Fruit fly (Drosophila melanogaster) whole organism, embryonic: Measurements from ENCODE around the gene His3.3A.

ENCODE experiments used
- Ada2b ChIP-seq: fragments of 200-800 bp; sonication (Bioruptor generic); IDR thresholded peaks from 2 replicates; pipeline ENCODE4 v1.3.6; 2022; ENCODE audit warnings: missing biosample characterization, missing genetic modification characterization
- Atf6 ChIP-seq: fragments of 200-800 bp; sonication (Bioruptor generic); IDR thresholded peaks from 2 replicates; pipeline ENCODE4 v1.3.6; 2022; ENCODE audit warnings: missing biosample characterization, missing genetic modification characterization
- CG10654 ChIP-seq: fragments of 200-800 bp; sonication (Bioruptor generic); optimal IDR thresholded peaks from 2 replicates; lab custom pipeline; 2016; ENCODE audit warnings: missing biosample characterization, missing genetic modification characterization
- CG11247 ChIP-seq: fragments of 200-800 bp; sonication (Bioruptor generic); IDR thresholded peaks from 2 replicates; pipeline ENCODE4 v1.3.6; 2022; ENCODE audit warnings: missing biosample characterization, missing genetic modification characterization
- CG12299 ChIP-seq: fragments of 200-800 bp; sonication (Bioruptor generic); optimal IDR thresholded peaks from 2 replicates; lab custom pipeline; 2018; ENCODE audit warnings: missing biosample characterization, mild to moderate bottlenecking, missing genetic modification characterization
- CG1233 ChIP-seq: fragments of 200-800 bp; sonication (Bioruptor generic); optimal IDR thresholded peaks from 4 replicates; lab custom pipeline; 2018; ENCODE audit warnings: missing biosample characterization, mild to moderate bottlenecking, missing genetic modification characterization
- CG13296 ChIP-seq: fragments of 200-800 bp; sonication (Bioruptor generic); optimal IDR thresholded peaks from 3 replicates; lab custom pipeline; 2018; ENCODE audit warnings: missing biosample characterization, mild to moderate bottlenecking, missing genetic modification characterization
- CG15514 ChIP-seq: fragments of 200-800 bp; sonication (Bioruptor generic); optimal IDR thresholded peaks from 3 replicates; lab custom pipeline; 2017; ENCODE audit warnings: missing biosample characterization, missing genetic modification characterization, mild to moderate bottlenecking, moderate library complexity, missing genetic modification reagents
- CG18764 ChIP-seq: fragments of 200-800 bp; sonication (Bioruptor generic); optimal IDR thresholded peaks from 3 replicates; lab custom pipeline; 2016; ENCODE audit warnings: missing biosample characterization, missing genetic modification characterization
- CG34422 ChIP-seq: fragments of 200-800 bp; sonication (Bioruptor generic); IDR thresholded peaks from 3 replicates; pipeline ENCODE4 v1.3.6; 2022; ENCODE audit warnings: missing biosample characterization, missing genetic modification characterization
- CG4404 ChIP-seq: fragments of 200-800 bp; sonication (Bioruptor generic); IDR thresholded peaks from 2 replicates; pipeline ENCODE4 v1.3.6; 2022; ENCODE audit warnings: missing biosample characterization, missing genetic modification characterization
- CG6765 ChIP-seq: fragments of 200-800 bp; sonication (Bioruptor generic); optimal IDR thresholded peaks from 3 replicates; lab custom pipeline; 2017; ENCODE audit warnings: missing biosample characterization, mild to moderate bottlenecking, missing genetic modification characterization
- CG6813 ChIP-seq: fragments of 200-800 bp; sonication (Bioruptor generic); optimal IDR thresholded peaks from 2 replicates; lab custom pipeline; 2017; ENCODE audit warnings: missing biosample characterization, missing genetic modification characterization, mild to moderate bottlenecking, moderate library complexity, missing genetic modification reagents
- CG8089 ChIP-seq: fragments of 200-800 bp; sonication (Bioruptor generic); optimal IDR thresholded peaks from 3 replicates; lab custom pipeline; 2016; ENCODE audit warnings: missing biosample characterization, missing genetic modification characterization
- CG8290 ChIP-seq, 3 experiments: fragments of 200-800 bp; sonication (Bioruptor generic); optimal IDR thresholded peaks; 2 replicates each; lab custom pipeline; 2016 to 2019; ENCODE audit warnings: missing biosample characterization in 3 of 3, missing genetic modification characterization in 3 of 3, mild to moderate bottlenecking in 2 of 3, moderate library complexity in 1 of 3
- CHES-1-like ChIP-seq: fragments of 200-800 bp; sonication (Bioruptor generic); optimal IDR thresholded peaks from 2 replicates; lab custom pipeline; 2016; ENCODE audit warnings: missing biosample characterization, missing genetic modification characterization
- D ChIP-seq, 2 experiments: fragments of 200-800 bp in 1 of 2; fragments of >200 bp in 1 of 2; sonication (Bioruptor generic) in 1 of 2; optimal IDR thresholded peaks; 2 replicates in 1 of 2; 3 replicates in 1 of 2; lab custom pipeline; 2017; ENCODE audit warnings: mild to moderate bottlenecking in 1 of 2, missing biosample characterization in 1 of 2, missing genetic modification characterization in 1 of 2, missing genetic modification reagents in 1 of 2
- Deaf1 ChIP-seq: fragments of 200-800 bp; optimal IDR thresholded peaks from 3 replicates; lab custom pipeline; 2019; ENCODE audit warnings: missing biosample characterization, mild to moderate bottlenecking, missing genetic modification characterization, moderate library complexity
- Doc2 ChIP-seq: fragments of 200-800 bp; sonication (Bioruptor generic); IDR thresholded peaks from 2 replicates; pipeline ENCODE4 v1.3.6; 2022; ENCODE audit warnings: missing biosample characterization, missing genetic modification characterization
- Ets65A ChIP-seq: fragments of 200-800 bp; sonication (Bioruptor generic); peaks from one replicate; lab custom pipeline; 2016; ENCODE audit warnings: missing biosample characterization, missing genetic modification characterization
- Gsc ChIP-seq: fragments of 200-800 bp; sonication (Bioruptor generic); IDR thresholded peaks from 2 replicates; pipeline ENCODE4 v1.3.6; 2022; ENCODE audit warnings: missing biosample characterization, missing genetic modification characterization
- MBD-R2 ChIP-seq: fragments of 200-800 bp; sonication (Bioruptor generic); IDR thresholded peaks from 2 replicates; pipeline ENCODE4 v1.3.6; 2022; ENCODE audit warnings: missing biosample characterization, missing genetic modification characterization
- Oaz ChIP-seq: fragments of 200-800 bp; sonication (Bioruptor generic); IDR thresholded peaks from 2 replicates; pipeline ENCODE4 v1.3.6; 2022; ENCODE audit warnings: missing biosample characterization, missing genetic modification characterization
- Ptx1 ChIP-seq: fragments of 200-800 bp; sonication (Bioruptor generic); IDR thresholded peaks from 2 replicates; pipeline ENCODE4 v1.3.6; 2022; ENCODE audit warnings: missing biosample characterization, missing genetic modification characterization
- Sry-β ChIP-seq: fragments of 200-800 bp; sonication (Bioruptor generic); optimal IDR thresholded peaks from 2 replicates; lab custom pipeline; 2018; ENCODE audit warnings: missing biosample characterization, mild to moderate bottlenecking, missing genetic modification characterization, moderate library complexity
- abd-A ChIP-seq: fragments of 200-800 bp; sonication (Bioruptor generic); optimal IDR thresholded peaks from 3 replicates; lab custom pipeline; 2019; ENCODE audit warnings: missing biosample characterization, mild to moderate bottlenecking, missing genetic modification characterization, moderate library complexity
- br ChIP-seq: fragments of >200 bp; optimal IDR thresholded peaks from 2 replicates; lab custom pipeline; 2017
- crc ChIP-seq: fragments of 200-800 bp; sonication (Bioruptor generic); optimal IDR thresholded peaks from 2 replicates; lab custom pipeline; 2016; ENCODE audit warnings: missing biosample characterization, missing genetic modification characterization
- crp ChIP-seq, 2 experiments: fragments of 200-800 bp; sonication (Bioruptor generic); optimal IDR thresholded peaks; 2 replicates in 1 of 2; 3 replicates in 1 of 2; lab custom pipeline; 2017; ENCODE audit warnings: missing biosample characterization in 2 of 2, missing genetic modification characterization in 2 of 2, mild to moderate bottlenecking in 1 of 2, moderate library complexity in 1 of 2
- gcm2 ChIP-seq: fragments of 200-800 bp; sonication (Bioruptor generic); optimal IDR thresholded peaks from 2 replicates; lab custom pipeline; 2016; ENCODE audit warnings: missing biosample characterization, missing genetic modification characterization
- hbn ChIP-seq: fragments of 200-800 bp; sonication (Bioruptor generic); IDR thresholded peaks from 2 replicates; pipeline ENCODE4 v1.3.6; 2022; ENCODE audit warnings: missing biosample characterization, missing genetic modification characterization; ENCODE audit not compliant: partially characterized antibody
- kni ChIP-seq: fragments of 200-800 bp; sonication (Bioruptor generic); optimal IDR thresholded peaks from 3 replicates; lab custom pipeline; 2017; ENCODE audit warnings: mild to moderate bottlenecking, missing biosample characterization, missing genetic modification reagents, missing genetic modification characterization
- maf-S ChIP-seq: fragments of 200-800 bp; sonication (Bioruptor generic); optimal IDR thresholded peaks from 2 replicates; lab custom pipeline; 2016; ENCODE audit warnings: missing biosample characterization, missing genetic modification characterization
- mirr ChIP-seq: fragments of 200-800 bp; sonication (Bioruptor generic); optimal IDR thresholded peaks from 3 replicates; lab custom pipeline; 2018; ENCODE audit warnings: missing biosample characterization, mild to moderate bottlenecking, missing genetic modification characterization
- nom ChIP-seq: fragments of 200-800 bp; sonication (Bioruptor generic); optimal IDR thresholded peaks from 2 replicates; lab custom pipeline; 2017; ENCODE audit warnings: missing biosample characterization, missing genetic modification characterization, mild to moderate bottlenecking, moderate library complexity, missing genetic modification reagents
- onecut ChIP-seq: fragments of 200-800 bp; sonication (Bioruptor generic); IDR thresholded peaks from 2 replicates; pipeline ENCODE4 v1.3.6; 2022; ENCODE audit warnings: missing biosample characterization, missing genetic modification characterization
- org-1 ChIP-seq: fragments of 200-800 bp; sonication (Bioruptor generic); optimal IDR thresholded peaks from 2 replicates; lab custom pipeline; 2017; ENCODE audit warnings: missing biosample characterization, missing genetic modification characterization
- pb ChIP-seq: fragments of 200-800 bp; sonication (Bioruptor generic); optimal IDR thresholded peaks from 3 replicates; lab custom pipeline; 2016; ENCODE audit warnings: missing biosample characterization, missing genetic modification characterization
- peb ChIP-seq: fragments of 200-800 bp; sonication (Bioruptor generic); IDR thresholded peaks from 2 replicates; pipeline ENCODE4 v1.3.6; 2022; ENCODE audit warnings: missing biosample characterization, missing genetic modification characterization
- pfk ChIP-seq: fragments of 200-800 bp; sonication (Bioruptor generic); optimal IDR thresholded peaks from 2 replicates; lab custom pipeline; 2018; ENCODE audit warnings: missing biosample characterization, mild to moderate bottlenecking, missing genetic modification characterization, moderate library complexity
- psq ChIP-seq: fragments of 200-800 bp; sonication (Bioruptor generic); optimal IDR thresholded peaks from 2 replicates; lab custom pipeline; 2017; ENCODE audit warnings: missing biosample characterization, missing genetic modification characterization
- pzg ChIP-seq: fragments of 200-800 bp; sonication (Bioruptor generic); optimal IDR thresholded peaks from 3 replicates; lab custom pipeline; 2018; ENCODE audit warnings: missing biosample characterization, mild to moderate bottlenecking, missing genetic modification characterization, moderate library complexity
- ranshi ChIP-seq: fragments of 200-800 bp; sonication (Bioruptor generic); IDR thresholded peaks from 2 replicates; pipeline ENCODE4 v1.3.6; 2022; ENCODE audit warnings: missing biosample characterization, missing genetic modification characterization
- schlank ChIP-seq: fragments of 200-800 bp; sonication (Bioruptor generic); optimal IDR thresholded peaks from 2 replicates; lab custom pipeline; 2018; ENCODE audit warnings: missing biosample characterization, mild to moderate bottlenecking, missing genetic modification characterization
- scrt ChIP-seq: fragments of 200-800 bp; sonication (Bioruptor generic); optimal IDR thresholded peaks from 2 replicates; lab custom pipeline; 2018; ENCODE audit warnings: missing biosample characterization, mild to moderate bottlenecking, missing genetic modification characterization, moderate library complexity
- seq ChIP-seq: fragments of 200-800 bp; sonication (Bioruptor generic); IDR thresholded peaks from 2 replicates; pipeline ENCODE4 v1.3.6; 2022; ENCODE audit warnings: missing biosample characterization, missing genetic modification characterization
- sqz ChIP-seq: fragments of 200-800 bp; sonication (Bioruptor generic); optimal IDR thresholded peaks from 3 replicates; lab custom pipeline; 2018; ENCODE audit warnings: missing biosample characterization, mild to moderate bottlenecking, missing genetic modification characterization
- sug ChIP-seq: fragments of 200-800 bp; optimal IDR thresholded peaks from 2 replicates; lab custom pipeline; 2019; ENCODE audit warnings: missing biosample characterization, mild to moderate bottlenecking, missing genetic modification characterization, moderate library complexity
- vfl ChIP-seq: fragments of 200-800 bp; sonication (Bioruptor generic); optimal IDR thresholded peaks from 2 replicates; lab custom pipeline; 2016; ENCODE audit warnings: missing biosample characterization, missing genetic modification characterization
- wek ChIP-seq: fragments of 200-800 bp; sonication (Bioruptor generic); optimal IDR thresholded peaks from 3 replicates; lab custom pipeline; 2018; ENCODE audit warnings: missing biosample characterization, mild to moderate bottlenecking, missing genetic modification characterization, moderate library complexity

His3.3A gene

dm6 chr2L:5063936-5064335, 9.1 kb downstream of the His3.3A start (continued):
- peak; percentile 52 for TF ChIP-seq psq
- TF ChIP-seq pfk (GFP tag; lab: Kevin White, UChicago): peak; percentile 97
- TF ChIP-seq nom (GFP tag; lab: Kevin White, UChicago): no peak
- peak; percentile 36 for TF ChIP-seq CG15514 (GFP tag; lab: Kevin White, UChicago)
- TF ChIP-seq kni: peak; percentile 37
- TF ChIP-seq ranshi: 0 out of 2 replicates have a peak, but pooled peaks have one; percentile 12
- TF ChIP-seq sqz (GFP tag; lab: Kevin White, UChicago): peak; percentile 55
- TF ChIP-seq CG12299 (tag; lab: Kevin White, UChicago): no peak
- TF ChIP-seq sug (tag; lab: Kevin White, UChicago): peak; percentile 61
- TF ChIP-seq br (lab: Kevin White, UChicago): no peak
- no peak for TF ChIP-seq CG6813 (GFP tag; lab: Kevin White, UChicago)
- no peak for TF ChIP-seq vfl (GFP tag; lab: Kevin White, UChicago)
- TF ChIP-seq CG34422 (GFP tag; lab: Robert Waterston, UW): 0 out of 3 replicates have a peak, but pooled peaks have one; percentile 44
- no peak for TF ChIP-seq CG8089 (GFP tag; lab: Kevin White, UChicago)
- no peak for TF ChIP-seq schlank (tag; lab: Kevin White, UChicago)
- no peak for TF ChIP-seq crc
- TF ChIP-seq D (optimal IDR thresholded peaks at IDR 0.05; lab: Kevin White, UChicago): no peak
- TF ChIP-seq D (GFP tag; optimal IDR thresholded peaks at IDR 0.05; lab: Kevin White, UChicago): no peak
- TF ChIP-seq scrt (GFP tag; lab: Kevin White, UChicago): peak; percentile 55
- TF ChIP-seq CHES-1-like (GFP tag; lab: Kevin White, UChicago): no peak
- no peak for TF ChIP-seq maf-S
- no peak for TF ChIP-seq CG8290 (GFP tag; optimal IDR thresholded peaks at IDR 0.05; lab: Kevin White, UChicago)
- peak in 1 of 2 experiments; percentile 46 for TF ChIP-seq CG8290 (tag; optimal IDR thresholded peaks at IDR 0.05; lab: Kevin White, UChicago)
- peak; percentile 5; the same call in 1 of the 2 replicates for TF ChIP-seq onecut (GFP tag; lab: Robert Waterston, UW)
- no peak for TF ChIP-seq Ptx1 (GFP tag; lab: Robert Waterston, UW)
- TF ChIP-seq crp (GFP tag; optimal IDR thresholded peaks at IDR 0.05; lab: Kevin White, UChicago): peak in 1 of 2 experiments; percentile 78
- peak; percentile 13 for TF ChIP-seq Deaf1
- TF ChIP-seq CG13296 (GFP tag; lab: Kevin White, UChicago): peak; percentile 29
- peak; percentile 33; the same call in 1 of the 2 replicates for TF ChIP-seq hbn
- no peak for TF ChIP-seq pb (GFP tag; lab: Kevin White, UChicago)
- no peak for TF ChIP-seq CG1233 (GFP tag; lab: Kevin White, UChicago)
- TF ChIP-seq Doc2 (GFP tag; lab: Robert Waterston, UW): no peak
- no peak for TF ChIP-seq gcm2 (GFP tag; lab: Kevin White, UChicago)
- peak; percentile 57 for TF ChIP-seq Ets65A
- no peak for TF ChIP-seq Ada2b
- TF ChIP-seq CG10654 (GFP tag; lab: Kevin White, UChicago): no peak
- TF ChIP-seq Atf6 (GFP tag; lab: Robert Waterston, UW): no peak
- peak; percentile 44 for TF ChIP-seq mirr
- peak; percentile 43; the same call in 1 of the 2 replicates for TF ChIP-seq seq (GFP tag; lab: Robert Waterston, UW)
- peak; percentile 14 for TF ChIP-seq pzg
- no peak for TF ChIP-seq peb (GFP tag; lab: Robert Waterston, UW)
- no peak for TF ChIP-seq Oaz (GFP tag; lab: Robert Waterston, UW)
- no peak for TF ChIP-seq Sry-β (GFP tag; lab: Kevin White, UChicago)
- TF ChIP-seq CG18764 (GFP tag; lab: Kevin White, UChicago): no peak
- no peak for TF ChIP-seq Gsc (GFP tag; lab: Robert Waterston, UW)
- TF ChIP-seq CG11247: no peak
- no peak for TF ChIP-seq org-1
- peak; percentile 8 for TF ChIP-seq CG6765
- TF ChIP-seq abd-A (tag; lab: Kevin White, UChicago): peak; percentile 65
- TF ChIP-seq CG4404: no peak
- TF ChIP-seq MBD-R2 (GFP tag; lab: Robert Waterston, UW): peak; percentile 9; the same call in 1 of the 2 replicates
- TF ChIP-seq wek: peak; percentile 26
